Fruit fly (Drosophila melanogaster) whole organism, adult: Measurements from ENCODE around the gene Tmtc1.
A peak's percentile ranks its signal among the peaks of the same experiment; 100 is the strongest.

Experiments
- CG11617 ChIP-seq: fragments of 200-800 bp; sonication (Bioruptor generic); optimal IDR thresholded peaks from 2 replicates; lab custom pipeline; 2017; ENCODE audit warnings: mild to moderate bottlenecking, missing biosample characterization, missing genetic modification reagents, missing genetic modification characterization
- CG12768 ChIP-seq: fragments of 200-800 bp; sonication (Bioruptor generic); optimal IDR thresholded peaks from 2 replicates; lab custom pipeline; 2017; ENCODE audit warnings: missing biosample characterization, missing genetic modification characterization, mild to moderate bottlenecking, moderate library complexity, missing genetic modification reagents
- CG14711 ChIP-seq: fragments of 200-800 bp; sonication (Bioruptor generic); optimal IDR thresholded peaks from 2 replicates; lab custom pipeline; 2018; ENCODE audit warnings: missing biosample characterization, mild to moderate bottlenecking, missing genetic modification characterization, moderate library complexity
- CG1620 ChIP-seq: fragments of 200-800 bp; sonication (Bioruptor generic); optimal IDR thresholded peaks from 2 replicates; lab custom pipeline; 2016; ENCODE audit warnings: missing biosample characterization, missing genetic modification characterization
- CG33017 ChIP-seq: fragments of 200-800 bp; sonication (Bioruptor generic); optimal IDR thresholded peaks from 2 replicates; lab custom pipeline; 2018; ENCODE audit warnings: missing biosample characterization, mild to moderate bottlenecking, missing genetic modification characterization, moderate library complexity
- CG5204 ChIP-seq: fragments of 200-800 bp; sonication (Bioruptor generic); optimal IDR thresholded peaks from 2 replicates; lab custom pipeline; 2016; ENCODE audit warnings: missing biosample characterization, missing genetic modification characterization
- CG7045 ChIP-seq: fragments of 200-800 bp; sonication (Bioruptor generic); optimal IDR thresholded peaks from 2 replicates; lab custom pipeline; 2017; ENCODE audit warnings: missing biosample characterization, mild to moderate bottlenecking, missing genetic modification characterization
- CG7101 ChIP-seq: fragments of 200-800 bp; sonication (Bioruptor generic); optimal IDR thresholded peaks from 2 replicates; lab custom pipeline; 2018; ENCODE audit warnings: missing biosample characterization, mild to moderate bottlenecking, missing genetic modification characterization, moderate library complexity
- Clk ChIP-seq: fragments of 200-800 bp; sonication (Bioruptor generic); optimal IDR thresholded peaks from 2 replicates; lab custom pipeline; 2017; ENCODE audit warnings: missing biosample characterization, missing genetic modification characterization
- Crg-1 ChIP-seq: fragments of 200-800 bp; sonication (Bioruptor generic); optimal IDR thresholded peaks from 2 replicates; lab custom pipeline; 2016; ENCODE audit warnings: missing biosample characterization, missing genetic modification characterization
- Hr96 ChIP-seq: fragments of 200-800 bp; sonication (Bioruptor generic); optimal IDR thresholded peaks from 2 replicates; lab custom pipeline; 2016; ENCODE audit warnings: missing biosample characterization, missing genetic modification characterization
- Mnt ChIP-seq: fragments of 200-800 bp; sonication (Bioruptor generic); optimal IDR thresholded peaks from 2 replicates; lab custom pipeline; 2016; ENCODE audit warnings: missing biosample characterization, mild to moderate bottlenecking, missing genetic modification characterization
- bab1 ChIP-seq: fragments of 200-800 bp; sonication (Bioruptor generic); optimal IDR thresholded peaks from 3 replicates; lab custom pipeline; 2019; ENCODE audit warnings: missing biosample characterization, mild to moderate bottlenecking, missing genetic modification characterization, moderate library complexity
- cic ChIP-seq: fragments of 200-800 bp; sonication (Bioruptor generic); optimal IDR thresholded peaks from 2 replicates; lab custom pipeline; 2017; ENCODE audit warnings: missing biosample characterization, mild to moderate bottlenecking, missing genetic modification characterization, moderate library complexity
- cnc ChIP-seq, 2 experiments: fragments of >200 bp; optimal IDR thresholded peaks; 2 replicates each; lab custom pipeline; 2017
- kay ChIP-seq: fragments of 200-800 bp; sonication (Bioruptor generic); peaks from one replicate; lab custom pipeline; 2016; ENCODE audit warnings: missing biosample characterization, missing genetic modification characterization, borderline replicate concordance
- ovo ChIP-seq: fragments of 200-800 bp; sonication (Bioruptor generic); optimal IDR thresholded peaks from 2 replicates; lab custom pipeline; 2016; ENCODE audit warnings: missing biosample characterization, missing genetic modification characterization
- pad ChIP-seq: fragments of 200-800 bp; sonication (Bioruptor generic); optimal IDR thresholded peaks from 3 replicates; lab custom pipeline; 2017; ENCODE audit warnings: missing biosample characterization, missing genetic modification characterization, mild to moderate bottlenecking, moderate library complexity, missing genetic modification reagents
- tj ChIP-seq: fragments of 200-800 bp; sonication (Bioruptor generic); optimal IDR thresholded peaks from 3 replicates; lab custom pipeline; 2017; ENCODE audit warnings: missing biosample characterization, mild to moderate bottlenecking, missing genetic modification characterization, moderate library complexity
- toe ChIP-seq: fragments of 200-800 bp; sonication (Bioruptor generic); optimal IDR thresholded peaks from 2 replicates; lab custom pipeline; 2016; ENCODE audit warnings: missing biosample characterization, missing genetic modification characterization

The Tmtc1 gene

dm6 chr2L:2760288-2760687 is 82.8 kb downstream of the Tmtc1 start:
- no peak for TF ChIP-seq CG33017
- no peak for TF ChIP-seq toe (GFP tag; lab: Kevin White, UChicago)
- TF ChIP-seq Crg-1 (GFP tag; lab: Kevin White, UChicago): no peak
- TF ChIP-seq tj (GFP tag; lab: Kevin White, UChicago): no peak
- no peak for TF ChIP-seq Mnt (GFP tag; lab: Kevin White, UChicago)
- TF ChIP-seq Clk (GFP tag; lab: Kevin White, UChicago): no peak
- TF ChIP-seq CG1620 (GFP tag; lab: Kevin White, UChicago): no peak
- TF ChIP-seq CG11617 (GFP tag; lab: Kevin White, UChicago): no peak
- no peak for TF ChIP-seq kay (GFP tag; lab: Kevin White, UChicago)
- no peak for TF ChIP-seq CG5204 (GFP tag; lab: Kevin White, UChicago)
- TF ChIP-seq ovo: no peak
- TF ChIP-seq CG14711 (tag; lab: Kevin White, UChicago): no peak
- TF ChIP-seq cnc (optimal IDR thresholded peaks at IDR 0.05; lab: Kevin White, UChicago): no peak
- no peak for TF ChIP-seq pad (GFP tag; lab: Kevin White, UChicago)
- no peak for TF ChIP-seq bab1

- TF ChIP-seq Hr96 (GFP tag; lab: Kevin White, UChicago) (peak; percentile 87), CG7045 (GFP tag; lab: Kevin White, UChicago) (peak; percentile 95), pad (GFP tag; lab: Kevin White, UChicago) (peak; percentile 76), CG14711 (tag; lab: Kevin White, UChicago) (peak; percentile 88), kay (GFP tag; lab: Kevin White, UChicago) (no peak), CG33017 (peak; percentile 93), CG7101 (peak; percentile 91), Clk (GFP tag; lab: Kevin White, UChicago) (peak; percentile 77), cic (GFP tag; lab: Kevin White, UChicago) (peak; percentile 1), CG1620 (GFP tag; lab: Kevin White, UChicago) (peak; percentile 84), toe (GFP tag; lab: Kevin White, UChicago) (peak; percentile 92), CG5204 (GFP tag; lab: Kevin White, UChicago) (no peak), tj (GFP tag; lab: Kevin White, UChicago) (peak; percentile 78), bab1 (peak; percentile 91), cnc (optimal IDR thresholded peaks at IDR 0.05; lab: Kevin White, UChicago) (no peak), ovo (peak; percentile 57), CG11617 (GFP tag; lab: Kevin White, UChicago) (peak; percentile 90), Crg-1 (GFP tag; lab: Kevin White, UChicago) (peak; percentile 76), CG12768 (GFP tag; lab: Kevin White, UChicago) (peak; percentile 91), Mnt (GFP tag; lab: Kevin White, UChicago) (peak; percentile 84)
Measured at dm6 chr2L:2765659-2766373, 88.3 kb downstream of the Tmtc1 start, which contains the start of the genes Snx21 and aph-1. TSS of gene Snx21 (minus strand) at chr2L:2765665. TSS of gene aph-1 (plus strand) at chr2L:2766233.

dm6 chr2L:2767627-2768026 is 90.1 kb downstream of the Tmtc1 start, which contains the start of the genes Taf10b and Taf10:
TSS of gene Taf10b (minus strand) at chr2L:2767845.
TSS of gene Taf10 (plus strand) at chr2L:2767890.
- no peak for TF ChIP-seq Hr96 (GFP tag; lab: Kevin White, UChicago)
- no peak for TF ChIP-seq CG7101
- peak; percentile 60 for TF ChIP-seq cic (GFP tag; lab: Kevin White, UChicago)
- no peak for TF ChIP-seq Clk (GFP tag; lab: Kevin White, UChicago)
- no peak for TF ChIP-seq CG12768 (GFP tag; lab: Kevin White, UChicago)
- no peak for TF ChIP-seq ovo
- no peak for TF ChIP-seq CG33017
- no peak for TF ChIP-seq CG7045 (GFP tag; lab: Kevin White, UChicago)
- no peak for TF ChIP-seq pad (GFP tag; lab: Kevin White, UChicago)
- no peak for TF ChIP-seq CG14711 (tag; lab: Kevin White, UChicago)
- TF ChIP-seq CG1620 (GFP tag; lab: Kevin White, UChicago): no peak
- TF ChIP-seq cnc (optimal IDR thresholded peaks at IDR 0.05; lab: Kevin White, UChicago): no peak
- no peak for TF ChIP-seq kay (GFP tag; lab: Kevin White, UChicago)
- TF ChIP-seq tj (GFP tag; lab: Kevin White, UChicago): no peak
- TF ChIP-seq bab1: peak; percentile 65
- TF ChIP-seq CG11617 (GFP tag; lab: Kevin White, UChicago): no peak
